Worm (Caenorhabditis elegans) whole organism, L3 larva: Measurements from ENCODE around the gene gst-6.
"Not testable (repeated sequence)": the region's sequence is repeated elsewhere in the genome, so short reads cannot be mapped to it uniquely, and the experiment has no call there.

ENCODE experiments used
- R02D3.7 ChIP-seq: fragments of 150-350 bp; optimal IDR thresholded peaks from 2 replicates; lab custom pipeline; 2014; ENCODE audit warnings: missing biosample characterization, missing genetic modification characterization
- ZK546.5 ChIP-seq: sonication (generic microtip); optimal IDR thresholded peaks from 2 replicates; lab custom pipeline; 2017; ENCODE audit warnings: missing biosample characterization, missing genetic modification characterization
- ama-1 ChIP-seq: fragments of 150-350 bp; optimal IDR thresholded peaks from 2 replicates; lab custom pipeline; 2018
- ceh-82 ChIP-seq: fragments of 150-350 bp; optimal IDR thresholded peaks from 2 replicates; lab custom pipeline; 2014; ENCODE audit warnings: missing biosample characterization, missing genetic modification characterization
- daf-12 ChIP-seq: fragments of 150-350 bp; optimal IDR thresholded peaks from 2 replicates; lab custom pipeline; 2014; ENCODE audit warnings: missing biosample characterization, missing genetic modification reagents, missing genetic modification characterization
- egl-27 ChIP-seq: sonication (generic microtip); optimal IDR thresholded peaks from 4 replicates; lab custom pipeline; 2017; ENCODE audit warnings: missing biosample characterization, missing genetic modification reagents, missing genetic modification characterization
- egl-5 ChIP-seq: fragments of 150-350 bp; optimal IDR thresholded peaks from 2 replicates; lab custom pipeline; 2017; ENCODE audit warnings: missing biosample characterization, missing genetic modification reagents, missing genetic modification characterization, inconsistent platforms
- elt-1 ChIP-seq: fragments of 150-350 bp; optimal IDR thresholded peaks from 2 replicates; lab custom pipeline; 2014; ENCODE audit warnings: missing biosample characterization, missing genetic modification characterization
- elt-2 ChIP-seq: sonication (generic microtip); optimal IDR thresholded peaks from 2 replicates; lab custom pipeline; 2016; ENCODE audit warnings: missing genetic modification reagents, mild to moderate bottlenecking, missing genetic modification characterization, missing compliant biosample characterization
- elt-3 ChIP-seq, 3 experiments: fragments of 150-350 bp in 1 of 3; sonication (generic microtip) in 2 of 3; optimal IDR thresholded peaks; 2 replicates in 2 of 3; 4 replicates in 1 of 3; lab custom pipeline; 2014 to 2017; ENCODE audit warnings: missing biosample characterization in 3 of 3, missing genetic modification characterization in 3 of 3
- fos-1 ChIP-seq: fragments of 150-350 bp; optimal IDR thresholded peaks from 2 replicates; lab custom pipeline; 2014; ENCODE audit warnings: missing biosample characterization, missing genetic modification characterization
- hmg-11 ChIP-seq: sonication (generic microtip); optimal IDR thresholded peaks from 2 replicates; lab custom pipeline; 2016; ENCODE audit warnings: missing genetic modification characterization, missing compliant biosample characterization
- jun-1 ChIP-seq: fragments of 150-350 bp; optimal IDR thresholded peaks from 2 replicates; lab custom pipeline; 2014; ENCODE audit warnings: missing biosample characterization, missing genetic modification reagents, missing genetic modification characterization
- lin-15B ChIP-seq: fragments of 150-350 bp; optimal IDR thresholded peaks from 2 replicates; lab custom pipeline; 2014; ENCODE audit warnings: missing biosample characterization, missing genetic modification characterization
- lin-39 ChIP-seq: fragments of 150-350 bp; optimal IDR thresholded peaks from 2 replicates; lab custom pipeline; 2018; ENCODE audit warnings: missing biosample characterization, missing genetic modification reagents, missing genetic modification characterization
- lsy-12 ChIP-seq: sonication (generic microtip); optimal IDR thresholded peaks from 2 replicates; lab custom pipeline; 2016; ENCODE audit warnings: mild to moderate bottlenecking, missing genetic modification characterization, missing compliant biosample characterization
- mdl-1 ChIP-seq: fragments of 150-350 bp; optimal IDR thresholded peaks from 2 replicates; lab custom pipeline; 2014; ENCODE audit warnings: missing biosample characterization, missing genetic modification characterization
- mml-1 ChIP-seq: fragments of 150-350 bp; sonication (generic microtip); optimal IDR thresholded peaks from 3 replicates; lab custom pipeline; 2014; ENCODE audit warnings: missing biosample characterization, missing genetic modification characterization
- nfya-1 ChIP-seq: sonication (generic microtip); optimal IDR thresholded peaks from 2 replicates; lab custom pipeline; 2017; ENCODE audit warnings: missing genetic modification characterization, mild to moderate bottlenecking, missing compliant biosample characterization, antibody characterized with exemption, moderate library complexity; ENCODE audit not compliant: insufficient read depth
- nhr-11 ChIP-seq: fragments of 150-350 bp; optimal IDR thresholded peaks from 2 replicates; lab custom pipeline; 2014; ENCODE audit warnings: missing biosample characterization, missing genetic modification characterization
- nhr-12 ChIP-seq: fragments of 150-350 bp; optimal IDR thresholded peaks from 2 replicates; lab custom pipeline; 2014; ENCODE audit warnings: missing biosample characterization, missing genetic modification characterization
- nhr-23 ChIP-seq: fragments of 150-350 bp; optimal IDR thresholded peaks from 2 replicates; lab custom pipeline; 2014; ENCODE audit warnings: missing biosample characterization, missing genetic modification reagents, missing genetic modification characterization
- nhr-25 ChIP-seq: sonication (generic microtip); optimal IDR thresholded peaks from 2 replicates; lab custom pipeline; 2017; ENCODE audit warnings: missing biosample characterization, missing genetic modification characterization
- nhr-28 ChIP-seq: fragments of 150-350 bp; optimal IDR thresholded peaks from 2 replicates; lab custom pipeline; 2014; ENCODE audit warnings: missing biosample characterization, missing genetic modification characterization
- nhr-43 ChIP-seq: sonication (generic microtip); optimal IDR thresholded peaks from 2 replicates; lab custom pipeline; 2016; ENCODE audit warnings: mild to moderate bottlenecking, missing genetic modification characterization, missing compliant biosample characterization; ENCODE audit not compliant: poor library complexity, severe bottlenecking
- nhr-67 ChIP-seq: fragments of 150-350 bp; optimal IDR thresholded peaks from 2 replicates; lab custom pipeline; 2014; ENCODE audit warnings: missing biosample characterization, missing genetic modification characterization
- nhr-76 ChIP-seq: fragments of 150-350 bp; sonication (generic microtip); optimal IDR thresholded peaks from 5 replicates; lab custom pipeline; 2014; ENCODE audit warnings: missing biosample characterization, missing genetic modification characterization
- pqm-1 ChIP-seq: fragments of 150-350 bp; optimal IDR thresholded peaks from 2 replicates; lab custom pipeline; 2017; ENCODE audit warnings: missing biosample characterization, missing genetic modification characterization, inconsistent platforms
- skn-1 ChIP-seq: fragments of 150-350 bp; optimal IDR thresholded peaks from 2 replicates; lab custom pipeline; 2014; ENCODE audit warnings: missing biosample characterization, missing genetic modification characterization
- snpc-4 ChIP-seq: fragments of 150-350 bp; optimal IDR thresholded peaks from 2 replicates; lab custom pipeline; 2014; ENCODE audit warnings: missing biosample characterization, missing genetic modification characterization
- tbx-2 ChIP-seq: sonication (generic microtip); optimal IDR thresholded peaks from 2 replicates; lab custom pipeline; 2016; ENCODE audit warnings: mild to moderate bottlenecking, missing genetic modification characterization, missing compliant biosample characterization
- unc-62 ChIP-seq: fragments of 150-350 bp; sonication (generic microtip); optimal IDR thresholded peaks from 4 replicates; lab custom pipeline; 2014; ENCODE audit warnings: missing biosample characterization, missing genetic modification reagents, missing genetic modification characterization
- zag-1 ChIP-seq: fragments of 150-350 bp; optimal IDR thresholded peaks from 2 replicates; lab custom pipeline; 2014; ENCODE audit warnings: missing biosample characterization, missing genetic modification characterization
- ztf-11 ChIP-seq: fragments of 150-350 bp; optimal IDR thresholded peaks from 2 replicates; lab custom pipeline; 2014; ENCODE audit warnings: missing biosample characterization, missing genetic modification characterization
- ztf-4 ChIP-seq: fragments of 150-350 bp; optimal IDR thresholded peaks from 2 replicates; lab custom pipeline; 2014; ENCODE audit warnings: missing biosample characterization, missing genetic modification characterization

The gst-6 gene

DNA sequence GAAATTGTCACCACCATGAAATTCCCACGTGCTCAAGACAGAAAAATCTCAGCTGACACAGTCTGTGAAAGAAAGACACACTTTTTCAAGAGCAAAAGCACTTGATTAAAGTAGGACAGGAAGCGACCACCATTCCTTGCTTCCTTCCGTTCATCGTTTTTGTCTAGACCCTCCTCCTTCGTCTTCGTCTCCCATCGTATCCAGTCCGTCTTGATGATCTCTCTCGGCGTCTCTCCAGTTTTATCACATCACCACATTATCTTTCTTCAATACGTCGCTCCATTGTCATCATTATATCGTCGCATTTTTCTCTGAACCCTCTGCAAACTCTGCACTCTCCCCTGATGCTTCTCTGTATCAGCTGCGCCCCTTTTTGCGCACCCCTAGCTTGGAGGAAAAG, 28.5 kb downstream of the gst-6 start (continued):
- TF ChIP-seq jun-1 (tag; lab: Kevin White, UChicago) (no peak), lin-39 (tag; lab: Kevin White, UChicago) (peak; percentile 25), nhr-23 (tag; lab: Kevin White, UChicago) (peak; percentile 26)

DNA sequence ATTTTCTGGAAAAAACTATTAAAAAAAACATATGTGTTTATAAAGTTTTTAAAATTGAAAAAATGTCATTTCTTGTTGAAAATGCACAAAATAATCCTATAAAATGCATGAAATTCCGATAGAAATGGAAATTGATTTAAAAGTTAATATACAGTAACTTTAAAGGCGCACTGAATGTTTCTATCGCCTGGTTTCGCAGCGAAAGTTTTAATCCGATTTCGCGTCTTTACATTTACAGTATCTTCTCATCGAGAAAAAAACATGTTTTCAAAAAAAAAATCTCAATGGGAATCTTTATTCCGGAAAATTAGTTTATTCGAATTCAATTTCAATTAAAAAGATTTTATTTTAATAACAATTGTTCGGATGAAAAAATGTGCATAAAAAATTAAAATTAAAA, 34.5 kb downstream of the gst-6 start, which contains the start of gene R05F9.11:
R05F9.11 (minus strand) TSS at position 5 of the 400 bp plus-strand sequence.
- TF ChIP-seq elt-2 (tag; lab: Kevin White, UChicago), result peak; percentile 13
- no peak for TF ChIP-seq snpc-4 (tag; lab: Kevin White, UChicago)

DNA sequence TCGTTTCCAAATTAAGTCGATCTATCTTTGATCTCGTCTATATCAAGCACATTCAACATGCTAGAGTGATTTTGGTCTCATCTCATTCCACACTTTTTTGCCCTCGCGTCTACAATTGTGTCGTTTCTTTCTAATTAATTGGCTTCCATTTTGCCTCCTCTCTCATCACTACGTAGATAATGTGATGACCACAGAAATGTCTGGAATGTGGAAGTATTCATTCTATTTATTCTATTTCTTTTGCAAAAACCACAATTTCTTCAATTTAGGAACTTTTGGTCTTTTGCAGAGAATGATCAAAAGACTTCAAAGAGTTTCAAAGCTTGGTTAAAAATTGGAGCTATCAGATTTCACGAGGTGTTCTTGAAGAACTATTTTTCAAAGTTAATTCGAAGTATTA, 35.9 kb downstream of the gst-6 start:
- TF ChIP-seq ztf-11 (tag; lab: Kevin White, UChicago) (no peak), nhr-67 (no peak), snpc-4 (tag; lab: Kevin White, UChicago) (no peak), nhr-11 (tag; lab: Kevin White, UChicago) (no peak), unc-62 (GFP tag; lab: Kevin White, UChicago) (no peak), tbx-2 (tag; lab: Kevin White, UChicago) (no peak), ztf-4 (tag; lab: Kevin White, UChicago) (no peak), skn-1 (no peak)

DNA sequence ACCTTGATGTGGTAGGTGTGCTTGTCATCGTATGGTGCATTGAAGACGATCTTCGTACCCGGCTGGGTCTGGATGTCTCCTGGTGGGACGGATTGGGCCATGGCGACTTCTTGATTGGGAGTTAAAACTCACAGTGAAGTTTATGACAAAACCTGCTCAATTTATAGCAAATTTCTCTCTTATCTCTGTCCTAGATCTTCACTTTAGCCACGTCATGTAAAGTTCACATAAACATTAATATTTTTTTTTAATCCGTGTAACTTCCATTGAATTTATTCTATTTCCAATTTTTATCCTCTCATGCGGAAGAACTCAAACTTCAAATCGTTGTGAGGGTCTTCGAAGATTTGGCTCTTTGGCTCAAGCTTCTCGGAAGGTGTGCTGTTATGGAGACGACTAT, 36.8 kb downstream of the gst-6 start, which contains the start of gene msp-31:
msp-31 (minus strand) TSS at position 101 of the 400 bp plus-strand sequence.
- TF ChIP-seq zag-1 (tag; lab: Kevin White, UChicago); nhr-28 (tag; lab: Kevin White, UChicago); mdl-1: not testable (repeated sequence)
- TF ChIP-seq, all 47 proteins: peak for 0; not testable (repeated sequence) for 47

- no peak for TF ChIP-seq elt-2 (tag; lab: Kevin White, UChicago)
- peak; percentile 32 for TF ChIP-seq nhr-25 (tag; lab: Kevin White, UChicago)
- no peak for TF ChIP-seq ZK546.5 (tag; lab: Kevin White, UChicago)
- no peak for TF ChIP-seq nhr-12 (tag; lab: Kevin White, UChicago)
- no peak for TF ChIP-seq fos-1 (tag; lab: Kevin White, UChicago)
- no peak for TF ChIP-seq ama-1 (lab: Kevin White, UChicago)
- TF ChIP-seq pqm-1 (tag; lab: Kevin White, UChicago), result no peak
- TF ChIP-seq, all 47 proteins: peak for 1
Measured at ce11 chrII:4918501-4919021, 38.9 kb downstream of the gst-6 start.

DNA sequence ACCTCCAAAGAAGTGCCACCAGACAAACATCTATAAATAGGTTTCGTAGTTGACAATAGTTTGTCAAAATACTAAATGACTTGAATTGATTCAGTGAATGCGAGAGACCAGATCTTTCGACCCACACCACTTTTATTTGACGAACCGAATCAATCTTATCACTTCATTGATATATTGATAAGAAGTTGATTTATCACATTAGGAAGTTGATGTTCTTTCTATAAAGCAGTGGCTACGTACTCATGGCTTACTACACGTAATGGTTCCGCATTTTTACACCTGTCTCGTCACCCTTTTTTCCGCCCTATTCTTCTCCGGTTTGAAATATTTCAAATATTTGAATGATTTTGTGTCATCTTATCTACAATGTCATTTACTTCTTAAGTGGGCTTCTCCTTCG, 40.9 kb downstream of the gst-6 start:
- TF ChIP-seq hmg-11 (tag; lab: Kevin White, UChicago), result no peak
- peak; percentile 80 for TF ChIP-seq elt-2 (tag; lab: Kevin White, UChicago)
- no peak for TF ChIP-seq nhr-23 (tag; lab: Kevin White, UChicago)
- TF ChIP-seq nhr-76 (tag; lab: Kevin White, UChicago), result no peak
- TF ChIP-seq mdl-1, result no peak
- TF ChIP-seq nhr-25 (tag; lab: Kevin White, UChicago), result peak; percentile 11
- no peak for TF ChIP-seq mml-1 (tag; lab: Kevin White, UChicago)
- no peak for TF ChIP-seq nfya-1 (tag; lab: Kevin White, UChicago)
- no peak for TF ChIP-seq egl-5 (tag; lab: Kevin White, UChicago)
- no peak for TF ChIP-seq nhr-11 (tag; lab: Kevin White, UChicago)
- no peak for TF ChIP-seq daf-12 (tag; lab: Kevin White, UChicago)
- TF ChIP-seq zag-1 (tag; lab: Kevin White, UChicago), result no peak
- no peak for TF ChIP-seq lsy-12 (tag; lab: Kevin White, UChicago)
- TF ChIP-seq nhr-28 (tag; lab: Kevin White, UChicago), result no peak
- TF ChIP-seq lin-15B (tag; lab: Kevin White, UChicago), result no peak
- no peak for TF ChIP-seq egl-27 (tag; lab: Kevin White, UChicago)
- TF ChIP-seq nhr-43 (tag; lab: Kevin White, UChicago), result no peak
- no peak for TF ChIP-seq ZK546.5 (tag; lab: Kevin White, UChicago)
- TF ChIP-seq pqm-1 (tag; lab: Kevin White, UChicago), result peak; percentile 32
- TF ChIP-seq R02D3.7 (tag; lab: Kevin White, UChicago), result no peak
- no peak for TF ChIP-seq ceh-82 (tag; lab: Kevin White, UChicago)
- no peak for TF ChIP-seq elt-3 (tag; optimal IDR thresholded peaks at IDR 0.05; lab: Kevin White, UChicago)
- TF ChIP-seq elt-1 (tag; lab: Kevin White, UChicago), result no peak
